Worm (Caenorhabditis elegans) whole organism, mixed stage, embryonic: ENCODE data around the gene T16G12.9.

Experiments used
- M03D4.4 ChIP-seq: sonication (generic microtip); optimal IDR thresholded peaks from 2 replicates; lab custom pipeline; 2017; ENCODE audit warnings: mild to moderate bottlenecking, missing genetic modification characterization, missing compliant biosample characterization
- bed-3 ChIP-seq: fragments of 200-800 bp; sonication (Bioruptor generic); optimal IDR thresholded peaks from 3 replicates; lab custom pipeline; 2018; ENCODE audit warnings: mild to moderate bottlenecking, missing genetic modification characterization, moderate library complexity, missing compliant biosample characterization
- blmp-1 ChIP-seq: fragments of 150-350 bp; optimal IDR thresholded peaks from 2 replicates; lab custom pipeline; 2014; ENCODE audit warnings: missing biosample characterization, missing genetic modification characterization
- ceh-39 ChIP-seq: fragments of 150-350 bp; optimal IDR thresholded peaks from 2 replicates; lab custom pipeline; 2014; ENCODE audit warnings: missing biosample characterization, missing genetic modification characterization
- ceh-83 ChIP-seq: fragments of 200-800 bp; sonication (Bioruptor generic); optimal IDR thresholded peaks from 2 replicates; lab custom pipeline; 2018; ENCODE audit warnings: mild to moderate bottlenecking, missing genetic modification characterization, missing compliant biosample characterization
- ces-1 ChIP-seq: fragments of 150-350 bp; optimal IDR thresholded peaks from 2 replicates; lab custom pipeline; 2014; ENCODE audit warnings: missing biosample characterization, missing genetic modification reagents, missing genetic modification characterization
- cnd-1 ChIP-seq: fragments of 200-800 bp; sonication (Bioruptor generic); optimal IDR thresholded peaks from 2 replicates; lab custom pipeline; 2018; ENCODE audit warnings: mild to moderate bottlenecking, missing genetic modification characterization, missing compliant biosample characterization
- drap-1 ChIP-seq: fragments of 200-800 bp; sonication (Bioruptor generic); optimal IDR thresholded peaks from 3 replicates; lab custom pipeline; 2018; ENCODE audit warnings: mild to moderate bottlenecking, missing genetic modification characterization, missing compliant biosample characterization
- elt-1 ChIP-seq: sonication (generic microtip); optimal IDR thresholded peaks from 2 replicates; lab custom pipeline; 2017; ENCODE audit warnings: missing genetic modification characterization, mild to moderate bottlenecking, missing compliant biosample characterization, antibody characterized with exemption, moderate library complexity, borderline replicate concordance; ENCODE audit not compliant: insufficient read depth
- elt-3 ChIP-seq: fragments of 150-350 bp; optimal IDR thresholded peaks from 2 replicates; lab custom pipeline; 2014; ENCODE audit warnings: missing biosample characterization, missing genetic modification characterization
- ham-2 ChIP-seq: fragments of 200-800 bp; sonication (Bioruptor generic); optimal IDR thresholded peaks from 2 replicates; lab custom pipeline; 2018; ENCODE audit warnings: mild to moderate bottlenecking, missing genetic modification characterization, missing compliant biosample characterization
- lin-13 ChIP-seq: fragments of 150-350 bp; optimal IDR thresholded peaks from 2 replicates; lab custom pipeline; 2014; ENCODE audit warnings: missing biosample characterization, missing genetic modification characterization
- lin-32 ChIP-seq: fragments of 200-800 bp; sonication (Bioruptor generic); optimal IDR thresholded peaks from 2 replicates; lab custom pipeline; 2018; ENCODE audit warnings: mild to moderate bottlenecking, missing genetic modification characterization, missing compliant biosample characterization
- mab-5 ChIP-seq: fragments of 150-350 bp; optimal IDR thresholded peaks from 2 replicates; lab custom pipeline; 2014; ENCODE audit warnings: missing biosample characterization, missing genetic modification characterization
- mep-1 ChIP-seq: fragments of 150-350 bp; optimal IDR thresholded peaks from 2 replicates; lab custom pipeline; 2017; ENCODE audit warnings: missing biosample characterization, missing genetic modification reagents, missing genetic modification characterization, inconsistent platforms
- nhr-12 ChIP-seq: fragments of 150-350 bp; optimal IDR thresholded peaks from 2 replicates; lab custom pipeline; 2014; ENCODE audit warnings: missing biosample characterization, missing genetic modification characterization
- nhr-2 ChIP-seq: fragments of 150-350 bp; optimal IDR thresholded peaks from 2 replicates; lab custom pipeline; 2014; ENCODE audit warnings: missing biosample characterization, missing genetic modification characterization
- nhr-237 ChIP-seq: fragments of 150-350 bp; optimal IDR thresholded peaks from 2 replicates; lab custom pipeline; 2014; ENCODE audit warnings: missing biosample characterization, missing genetic modification characterization
- nhr-28 ChIP-seq: fragments of 150-350 bp; optimal IDR thresholded peaks from 2 replicates; lab custom pipeline; 2014; ENCODE audit warnings: missing biosample characterization, missing genetic modification characterization
- nhr-76 ChIP-seq: sonication (generic microtip); optimal IDR thresholded peaks from 2 replicates; lab custom pipeline; 2017; ENCODE audit warnings: missing biosample characterization, missing genetic modification characterization
- sem-2 ChIP-seq: fragments of 200-800 bp; sonication (Bioruptor generic); optimal IDR thresholded peaks from 2 replicates; lab custom pipeline; 2018; ENCODE audit warnings: mild to moderate bottlenecking, missing genetic modification characterization, missing compliant biosample characterization
- tbx-8 ChIP-seq: fragments of 200-800 bp; sonication (Bioruptor generic); optimal IDR thresholded peaks from 2 replicates; lab custom pipeline; 2018; ENCODE audit warnings: mild to moderate bottlenecking, missing genetic modification characterization, moderate library complexity, missing compliant biosample characterization
- unc-39 ChIP-seq: fragments of 150-350 bp; optimal IDR thresholded peaks from 2 replicates; lab custom pipeline; 2014; ENCODE audit warnings: missing biosample characterization, missing genetic modification characterization
- unc-62 ChIP-seq: fragments of 150-350 bp; optimal IDR thresholded peaks from 2 replicates; lab custom pipeline; 2014; ENCODE audit warnings: missing biosample characterization, missing genetic modification reagents, missing genetic modification characterization
- ztf-11 ChIP-seq: fragments of 150-350 bp; optimal IDR thresholded peaks from 2 replicates; lab custom pipeline; 2014; ENCODE audit warnings: missing biosample characterization, missing genetic modification characterization

T16G12.9 gene

ce11 chrIII:10033213-10033612, 44.8 kb downstream of the T16G12.9 start, which contains the start of gene M04D8.5:
M04D8.5 (minus strand) TSS chrIII:10033313.
- no peak for TF ChIP-seq lin-32 (GFP tag; lab: Kevin White, UChicago)
- TF ChIP-seq nhr-28 (tag; lab: Kevin White, UChicago): no peak
- TF ChIP-seq ztf-11 (tag; lab: Kevin White, UChicago): no peak
- no peak for TF ChIP-seq mab-5 (tag; lab: Kevin White, UChicago)
- TF ChIP-seq nhr-12 (tag; lab: Kevin White, UChicago): no peak
- no peak for TF ChIP-seq elt-3 (tag; lab: Kevin White, UChicago)
- TF ChIP-seq ceh-83 (GFP tag; lab: Kevin White, UChicago): no peak
- TF ChIP-seq ceh-39 (tag; lab: Kevin White, UChicago): no peak
- no peak for TF ChIP-seq nhr-237 (tag; lab: Kevin White, UChicago)
- TF ChIP-seq ham-2 (GFP tag; lab: Kevin White, UChicago): no peak
- TF ChIP-seq ces-1: no peak
- no peak for TF ChIP-seq mep-1 (tag; lab: Kevin White, UChicago)
- TF ChIP-seq unc-62: no peak
- no peak for TF ChIP-seq M03D4.4 (tag; lab: Kevin White, UChicago)
- no peak for TF ChIP-seq blmp-1 (tag; lab: Kevin White, UChicago)
- no peak for TF ChIP-seq tbx-8
- TF ChIP-seq nhr-76 (tag; lab: Kevin White, UChicago): no peak
- TF ChIP-seq lin-13 (tag; lab: Kevin White, UChicago): no peak

ce11 chrIII:10030549-10030948, 47.5 kb downstream of the T16G12.9 start, which contains the start of gene M04D8.4:
M04D8.4 (minus strand) TSS chrIII:10030649.
- TF ChIP-seq ztf-11 (tag; lab: Kevin White, UChicago) (no peak), unc-62 (no peak), drap-1 (GFP tag; lab: Kevin White, UChicago) (no peak), cnd-1 (no peak), unc-39 (no peak), nhr-12 (tag; lab: Kevin White, UChicago) (no peak), tbx-8 (no peak), nhr-2 (tag; lab: Kevin White, UChicago) (no peak), sem-2 (GFP tag; lab: Kevin White, UChicago) (no peak), mab-5 (tag; lab: Kevin White, UChicago) (no peak)
- TF ChIP-seq, all 35 proteins: peak for 0

ce11 chrIII:10027947-10028346, 50.1 kb downstream of the T16G12.9 start, which contains the start of gene ins-23:
ins-23 (plus strand) TSS chrIII:10028247.
- no peak for TF ChIP-seq elt-1
- no peak for TF ChIP-seq bed-3
